Worm (Caenorhabditis elegans) whole organism, L4/young adult: ENCODE results near the gene C06C3.10.

Experiments
- W03F9.2 ChIP-seq: fragments of 150-350 bp; optimal IDR thresholded peaks from 2 replicates; lab custom pipeline; 2014; ENCODE audit warnings: missing biosample characterization, missing genetic modification characterization
- dao-5 ChIP-seq: sonication (generic microtip); optimal IDR thresholded peaks from 2 replicates; lab custom pipeline; 2016; ENCODE audit warnings: missing genotype, missing genetic modification characterization, moderate library complexity, missing compliant biosample characterization
- him-1 ChIP-seq: sonication (generic microtip); optimal IDR thresholded peaks from 2 replicates; lab custom pipeline; 2016; ENCODE audit warnings: missing genotype, missing genetic modification reagents, missing genetic modification characterization, missing compliant biosample characterization

ce11 chrII:9346490-9346889 is 30.6 kb downstream of the C06C3.10 start, which contains the start of gene F42A8.1:
- TF ChIP-seq him-1: no peak
- no peak for TF ChIP-seq dao-5
- no peak for TF ChIP-seq W03F9.2 (tag; lab: Kevin White, UChicago)
